Worm (Caenorhabditis elegans) whole organism, L2 larva: ENCODE data around the gene srz-99.

Experiments
- ama-1 ChIP-seq: fragments of 150-350 bp; optimal IDR thresholded peaks from 2 replicates; lab custom pipeline; 2018; ENCODE audit warnings: inconsistent platforms
- ceh-82 ChIP-seq: fragments of 150-350 bp; optimal IDR thresholded peaks from 2 replicates; lab custom pipeline; 2014; ENCODE audit warnings: missing biosample characterization, missing genetic modification characterization
- elt-1 ChIP-seq: fragments of 150-350 bp; optimal IDR thresholded peaks from 2 replicates; lab custom pipeline; 2014; ENCODE audit warnings: missing biosample characterization, missing genetic modification characterization
- fos-1 ChIP-seq: fragments of 150-350 bp; optimal IDR thresholded peaks from 2 replicates; lab custom pipeline; 2014; ENCODE audit warnings: missing biosample characterization, missing genetic modification characterization
- lin-39 ChIP-seq: fragments of 150-350 bp; optimal IDR thresholded peaks from 2 replicates; lab custom pipeline; 2014; ENCODE audit warnings: missing biosample characterization, missing genetic modification reagents, missing genetic modification characterization
- lsy-2 ChIP-seq, 2 experiments: fragments of 150-350 bp in 1 of 2; sonication (generic microtip) in 1 of 2; optimal IDR thresholded peaks; 2 replicates each; lab custom pipeline; 2014 to 2017; ENCODE audit warnings: missing biosample characterization in 2 of 2, missing genetic modification characterization in 2 of 2
- nhr-6 ChIP-seq: fragments of 150-350 bp; optimal IDR thresholded peaks from 2 replicates; lab custom pipeline; 2014; ENCODE audit warnings: missing biosample characterization, missing genetic modification characterization
- snpc-4 ChIP-seq: fragments of 150-350 bp; optimal IDR thresholded peaks from 2 replicates; lab custom pipeline; 2014; ENCODE audit warnings: missing biosample characterization, missing genetic modification characterization
- unc-55 ChIP-seq: fragments of 150-350 bp; sonication (generic microtip); optimal IDR thresholded peaks from 3 replicates; lab custom pipeline; 2014; ENCODE audit warnings: missing biosample characterization, missing genetic modification reagents, missing genetic modification characterization
- unc-62 ChIP-seq: fragments of 150-350 bp; optimal IDR thresholded peaks from 2 replicates; lab custom pipeline; 2014; ENCODE audit warnings: missing biosample characterization, missing genetic modification reagents, missing genetic modification characterization
- ztf-4 ChIP-seq: fragments of 150-350 bp; optimal IDR thresholded peaks from 2 replicates; lab custom pipeline; 2014; ENCODE audit warnings: missing biosample characterization, missing genetic modification characterization

DNA sequence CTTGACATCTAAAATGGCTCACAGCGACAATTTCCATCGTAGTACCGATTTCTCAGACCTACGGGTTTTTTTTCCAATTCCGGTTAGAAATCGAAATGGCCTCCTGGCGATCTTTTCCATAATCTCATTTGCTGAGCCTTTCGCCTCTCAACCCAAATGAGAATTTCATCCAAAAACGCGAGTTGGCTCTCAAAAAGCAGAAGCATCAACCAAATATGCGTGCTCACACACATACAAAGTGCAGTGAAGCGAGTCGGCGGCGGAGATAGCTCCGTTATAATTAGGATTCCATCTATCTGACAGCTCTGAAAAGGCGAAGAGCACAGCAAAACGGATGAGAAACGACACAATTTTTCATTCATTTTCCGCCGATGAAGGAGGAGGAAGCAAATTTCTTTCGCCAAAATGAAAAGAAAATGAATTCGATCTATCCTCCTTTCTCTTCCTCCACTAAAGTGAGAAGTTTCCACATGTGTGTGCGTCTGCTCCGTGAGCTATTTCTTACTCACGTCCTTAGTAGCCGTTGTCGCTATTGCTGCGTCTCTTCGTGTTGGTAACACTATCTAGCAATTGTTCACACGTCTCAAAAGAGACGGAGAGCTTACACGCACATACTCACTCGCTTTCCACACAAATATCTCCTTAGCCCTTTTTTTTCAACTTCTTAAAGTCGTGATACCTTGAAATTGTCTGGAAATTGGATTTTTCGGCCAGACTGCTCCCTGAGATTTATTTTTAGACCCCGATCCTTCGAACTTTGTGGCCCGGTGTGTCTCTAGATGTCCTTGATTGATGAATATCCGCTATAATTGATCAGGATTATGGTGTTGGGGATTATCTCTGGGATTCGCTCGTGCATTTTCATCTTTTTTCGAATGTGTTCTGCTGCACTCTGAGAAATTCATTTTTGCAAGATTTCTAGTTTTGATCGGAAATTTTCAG, 22.3 kb downstream of the srz-99 start:
- TF ChIP-seq lin-39 (tag; lab: Kevin White, UChicago): no peak
- no peak for TF ChIP-seq nhr-6 (tag; lab: Kevin White, UChicago)
- TF ChIP-seq lsy-2 (tag; optimal IDR thresholded peaks at IDR 0.05; lab: Kevin White, UChicago): no peak
- no peak for TF ChIP-seq ceh-82 (tag; lab: Kevin White, UChicago)
- TF ChIP-seq snpc-4: no peak
- no peak for TF ChIP-seq unc-62 (GFP tag; lab: Kevin White, UChicago)
- no peak for TF ChIP-seq ama-1 (lab: Kevin White, UChicago)
- no peak for TF ChIP-seq fos-1 (tag; lab: Kevin White, UChicago)
- peak; percentile 77 for TF ChIP-seq unc-55 (GFP tag; lab: Kevin White, UChicago)
- TF ChIP-seq elt-1 (tag; lab: Kevin White, UChicago): no peak
- TF ChIP-seq ztf-4: no peak
